Worm (Caenorhabditis elegans) whole organism, early embryonic: ENCODE data around the gene str-118.

Source experiments
- B0310.2 ChIP-seq: sonication (generic microtip); optimal IDR thresholded peaks from 2 replicates; lab custom pipeline; 2016; ENCODE audit warnings: mild to moderate bottlenecking, missing genetic modification characterization, missing compliant biosample characterization
- F13C5.2 ChIP-seq: sonication (generic microtip); optimal IDR thresholded peaks from 2 replicates; lab custom pipeline; 2017; ENCODE audit warnings: mild to moderate bottlenecking, missing genetic modification characterization, inconsistent platforms, missing compliant biosample characterization
- aly-1 ChIP-seq: sonication (generic microtip); optimal IDR thresholded peaks from 2 replicates; lab custom pipeline; 2016; ENCODE audit warnings: missing genetic modification characterization, missing compliant biosample characterization
- ama-1 ChIP-seq: fragments of 150-350 bp; optimal IDR thresholded peaks from 2 replicates; lab custom pipeline; 2014
- ceh-13 ChIP-seq: fragments of 200-800 bp; sonication (Bioruptor generic); optimal IDR thresholded peaks from 2 replicates; lab custom pipeline; 2018; ENCODE audit warnings: mild to moderate bottlenecking, missing genetic modification characterization, missing compliant biosample characterization
- ceh-36 ChIP-seq: sonication (generic microtip); optimal IDR thresholded peaks from 2 replicates; lab custom pipeline; 2016; ENCODE audit warnings: missing genetic modification characterization, inconsistent platforms, missing compliant biosample characterization
- ets-7 ChIP-seq: sonication (generic microtip); optimal IDR thresholded peaks from 2 replicates; lab custom pipeline; 2016; ENCODE audit warnings: missing genotype, missing genetic modification characterization, missing compliant biosample characterization
- flt-1 ChIP-seq: fragments of 200-800 bp; sonication (Bioruptor generic); IDR thresholded peaks from 2 replicates; pipeline ENCODE4 v1.3.6; 2022; ENCODE audit warnings: missing genetic modification characterization, missing compliant biosample characterization
- hmbx-1 ChIP-seq: sonication (generic microtip); optimal IDR thresholded peaks from 2 replicates; lab custom pipeline; 2016; ENCODE audit warnings: mild to moderate bottlenecking, missing genetic modification characterization, missing compliant biosample characterization
- hmg-4 ChIP-seq: fragments of 200-800 bp; sonication (Bioruptor generic); optimal IDR thresholded peaks from 2 replicates; lab custom pipeline; 2018; ENCODE audit warnings: mild to moderate bottlenecking, missing genetic modification characterization, missing compliant biosample characterization
- hnd-1 ChIP-seq: sonication (generic microtip); optimal IDR thresholded peaks from 2 replicates; lab custom pipeline; 2016; ENCODE audit warnings: missing genetic modification characterization, missing compliant biosample characterization
- pes-1 ChIP-seq: fragments of 200-800 bp; sonication (Bioruptor generic); IDR thresholded peaks from 2 replicates; pipeline ENCODE4 v1.3.6; 2022; ENCODE audit warnings: missing genetic modification reagents, missing genetic modification characterization, missing compliant biosample characterization
- scrt-1 ChIP-seq: fragments of 200-800 bp; sonication (Bioruptor generic); IDR thresholded peaks from 2 replicates; pipeline ENCODE4 v1.3.6; 2022; ENCODE audit warnings: missing genetic modification characterization, missing compliant biosample characterization
- sea-1 ChIP-seq: fragments of 200-800 bp; sonication (Bioruptor generic); conservative IDR thresholded peaks from 2 replicates; pipeline ENCODE4 v1.3.6; 2022; ENCODE audit warnings: missing genetic modification characterization, missing compliant biosample characterization
- tbx-11 ChIP-seq: fragments of 200-800 bp; sonication (Bioruptor generic); IDR thresholded peaks from 2 replicates; pipeline ENCODE4 v1.3.6; 2022; ENCODE audit warnings: missing genetic modification characterization, missing compliant biosample characterization
- tbx-37 ChIP-seq: fragments of 200-800 bp; sonication (Bioruptor generic); conservative IDR thresholded peaks from 2 replicates; pipeline ENCODE4 v1.3.6; 2022; ENCODE audit warnings: missing genetic modification reagents, missing genetic modification characterization, missing compliant biosample characterization
- tra-4 ChIP-seq: sonication (generic microtip); optimal IDR thresholded peaks from 2 replicates; lab custom pipeline; 2017; ENCODE audit warnings: missing genetic modification characterization, missing compliant biosample characterization

str-118 gene

DNA sequence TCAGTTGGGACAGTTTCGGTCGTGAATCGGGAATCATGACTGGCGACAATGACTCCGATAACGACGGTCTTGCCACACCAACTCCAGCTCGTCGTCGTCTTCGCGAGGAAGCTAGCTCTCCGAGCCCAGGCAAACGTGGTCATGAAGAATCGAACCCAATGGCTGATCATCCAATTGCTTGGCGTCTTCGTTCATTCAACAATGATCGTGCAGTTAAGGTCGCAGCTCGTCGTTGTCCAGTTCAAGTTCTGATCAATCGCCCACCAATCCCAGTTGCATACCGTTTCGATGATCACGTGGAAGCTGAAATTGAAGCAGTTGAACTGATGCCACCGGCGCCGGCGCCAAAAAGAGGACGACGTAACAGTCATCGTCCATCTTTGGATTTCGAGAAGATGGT lies 4.8 kb upstream of the str-118 start:
- no peak for TF ChIP-seq hmbx-1 (tag; lab: Kevin White, UChicago)
- TF ChIP-seq pes-1 (GFP tag; lab: Robert Waterston, UW) = no peak
- no peak for TF ChIP-seq sea-1
- no peak for TF ChIP-seq ama-1

DNA sequence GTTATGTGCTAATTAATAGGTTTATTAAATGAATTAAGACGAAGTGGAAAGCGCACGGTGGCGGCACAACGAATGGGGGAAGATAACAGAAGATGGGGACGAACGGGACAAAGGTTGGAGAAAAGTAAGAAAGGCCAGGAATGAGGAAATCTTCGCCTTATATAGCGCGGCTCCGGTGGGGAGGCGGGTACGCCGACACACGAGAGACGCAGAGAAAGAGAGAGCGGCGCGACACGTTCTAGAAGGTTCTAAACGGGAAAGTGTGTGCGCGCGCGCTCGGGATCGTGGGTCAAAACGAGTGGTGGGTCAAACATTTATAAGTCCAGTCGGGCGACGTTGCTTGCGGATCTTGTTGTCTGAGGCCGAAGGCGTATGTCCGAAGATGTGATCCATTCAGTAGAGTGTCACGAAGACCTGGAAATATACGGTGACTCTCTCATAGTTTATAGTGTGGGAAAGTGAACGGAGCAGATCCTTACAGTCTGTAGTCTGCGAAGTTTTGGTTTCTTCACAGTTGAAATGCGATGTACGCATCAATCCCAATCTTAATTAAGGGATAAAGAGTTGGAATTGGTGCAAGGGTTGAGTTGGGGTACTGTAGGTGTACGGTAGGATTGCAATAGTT lies 2.7 kb upstream of the str-118 start:
- TF ChIP-seq pes-1 (GFP tag; lab: Robert Waterston, UW) (0 out of 2 replicates have a peak, but pooled peaks have one; percentile 60), scrt-1 (GFP tag; lab: Robert Waterston, UW) (0 out of 2 replicates have a peak, but pooled peaks have one; percentile 29), tbx-11 (0 out of 2 replicates have a peak, but pooled peaks have one; percentile 12)

- TF ChIP-seq pes-1 (GFP tag; lab: Robert Waterston, UW) (no peak), ama-1 (no peak)
Observed at ce11 chrV:10054872-10055271, 2.9 kb downstream of the str-118 start, which contains the start of gene yif-1. TSS of gene yif-1 (minus strand) at chrV:10054913.

- TF ChIP-seq pes-1 (GFP tag; lab: Robert Waterston, UW) (no peak), ets-7 (tag; lab: Kevin White, UChicago) (no peak), hmg-4 (no peak), flt-1 (GFP tag; lab: Robert Waterston, UW) (no peak), B0310.2 (no peak), tra-4 (tag; lab: Kevin White, UChicago) (no peak), ama-1 (no peak), hmbx-1 (tag; lab: Kevin White, UChicago) (no peak), scrt-1 (GFP tag; lab: Robert Waterston, UW) (no peak), F13C5.2 (tag; lab: Kevin White, UChicago) (no peak), ceh-36 (tag; lab: Kevin White, UChicago) (no peak), hnd-1 (no peak), tbx-37 (GFP tag; lab: Robert Waterston, UW) (no peak), aly-1 (tag; lab: Kevin White, UChicago) (no peak)
Observed at ce11 chrV:10058748-10059147, 6.8 kb downstream of the str-118 start.

DNA sequence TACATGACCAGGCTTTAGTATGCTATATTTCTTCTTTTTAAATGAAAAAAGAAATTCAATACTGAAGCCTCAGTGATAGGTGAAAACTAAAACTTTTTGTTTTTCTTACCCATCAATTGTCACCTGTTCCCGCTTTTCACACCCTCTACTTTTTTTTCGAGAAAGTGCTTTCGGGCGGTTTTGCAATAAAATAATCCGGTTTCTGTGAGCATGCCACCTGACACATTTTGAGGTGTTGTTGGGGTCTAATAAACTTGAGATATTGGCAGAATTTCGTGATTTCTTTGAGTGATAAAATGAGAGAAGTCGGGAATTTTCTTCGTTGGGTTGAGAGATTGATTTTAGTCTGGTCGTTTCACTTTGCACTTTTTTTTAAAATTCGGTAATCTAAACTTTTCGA lies 8.1 kb downstream of the str-118 start:
- TF ChIP-seq B0310.2 (no peak), ama-1 (no peak), pes-1 (GFP tag; lab: Robert Waterston, UW) (no peak), hnd-1 (no peak), tbx-11 (no peak), hmbx-1 (tag; lab: Kevin White, UChicago) (no peak), tra-4 (tag; lab: Kevin White, UChicago) (no peak), ets-7 (tag; lab: Kevin White, UChicago) (no peak), aly-1 (tag; lab: Kevin White, UChicago) (no peak), ceh-13 (no peak), flt-1 (GFP tag; lab: Robert Waterston, UW) (no peak), hmg-4 (no peak), F13C5.2 (tag; lab: Kevin White, UChicago) (no peak), scrt-1 (GFP tag; lab: Robert Waterston, UW) (no peak), tbx-37 (GFP tag; lab: Robert Waterston, UW) (no peak), ceh-36 (tag; lab: Kevin White, UChicago) (no peak)

ce11 chrV:10064221-10064620 lies 12.3 kb downstream of the str-118 start, which contains the start of gene fipr-13:
TSS of gene fipr-13 (plus strand) at chrV:10064521.
- TF ChIP-seq hmg-4 = no peak
- TF ChIP-seq flt-1 (GFP tag; lab: Robert Waterston, UW) = no peak
- TF ChIP-seq pes-1 (GFP tag; lab: Robert Waterston, UW) = no peak
- no peak for TF ChIP-seq B0310.2
- TF ChIP-seq hmbx-1 (tag; lab: Kevin White, UChicago) = no peak
- TF ChIP-seq tbx-37 (GFP tag; lab: Robert Waterston, UW) = no peak
- TF ChIP-seq ceh-36 (tag; lab: Kevin White, UChicago) = no peak
- TF ChIP-seq sea-1 = no peak
- no peak for TF ChIP-seq ama-1
- no peak for TF ChIP-seq tbx-11
- TF ChIP-seq hnd-1 = no peak
- TF ChIP-seq aly-1 (tag; lab: Kevin White, UChicago) = no peak
- no peak for TF ChIP-seq tra-4 (tag; lab: Kevin White, UChicago)
- TF ChIP-seq F13C5.2 (tag; lab: Kevin White, UChicago) = no peak
- TF ChIP-seq ets-7 (tag; lab: Kevin White, UChicago) = no peak
- no peak for TF ChIP-seq scrt-1 (GFP tag; lab: Robert Waterston, UW)

- TF ChIP-seq aly-1 (tag; lab: Kevin White, UChicago) = no peak
- TF ChIP-seq ceh-13 = no peak
- no peak for TF ChIP-seq tbx-37 (GFP tag; lab: Robert Waterston, UW)
- no peak for TF ChIP-seq pes-1 (GFP tag; lab: Robert Waterston, UW)
- TF ChIP-seq ceh-36 (tag; lab: Kevin White, UChicago) = no peak
- no peak for TF ChIP-seq hmg-4
- no peak for TF ChIP-seq hnd-1
- TF ChIP-seq ama-1 = no peak
- no peak for TF ChIP-seq B0310.2
- TF ChIP-seq tbx-11 = no peak
- TF ChIP-seq ets-7 (tag; lab: Kevin White, UChicago) = no peak
- TF ChIP-seq flt-1 (GFP tag; lab: Robert Waterston, UW) = no peak
- no peak for TF ChIP-seq hmbx-1 (tag; lab: Kevin White, UChicago)
- no peak for TF ChIP-seq sea-1
Observed at ce11 chrV:10065679-10066078, 13.7 kb downstream of the str-118 start.

- no peak for TF ChIP-seq ceh-13
- no peak for TF ChIP-seq tra-4 (tag; lab: Kevin White, UChicago)
- no peak for TF ChIP-seq pes-1 (GFP tag; lab: Robert Waterston, UW)
- TF ChIP-seq ama-1 = no peak
- TF ChIP-seq flt-1 (GFP tag; lab: Robert Waterston, UW) = no peak
- TF ChIP-seq F13C5.2 (tag; lab: Kevin White, UChicago) = no peak
- no peak for TF ChIP-seq hmbx-1 (tag; lab: Kevin White, UChicago)
- TF ChIP-seq aly-1 (tag; lab: Kevin White, UChicago) = no peak
- TF ChIP-seq sea-1 = no peak
- no peak for TF ChIP-seq ceh-36 (tag; lab: Kevin White, UChicago)
- no peak for TF ChIP-seq B0310.2
- TF ChIP-seq hmg-4 = no peak
- no peak for TF ChIP-seq scrt-1 (GFP tag; lab: Robert Waterston, UW)
- TF ChIP-seq tbx-11 = no peak
- no peak for TF ChIP-seq ets-7 (tag; lab: Kevin White, UChicago)
- no peak for TF ChIP-seq tbx-37 (GFP tag; lab: Robert Waterston, UW)
- TF ChIP-seq hnd-1 = no peak
Observed at ce11 chrV:10066769-10067168, 14.8 kb downstream of the str-118 start, which contains the start of gene npr-39. TSS of gene npr-39 (plus strand) at chrV:10067069.
